Fruit fly (Drosophila melanogaster) whole organism, embryonic: ENCODE results near the gene CG32944.

ENCODE experiments used
- CG10267 ChIP-seq: fragments of 200-800 bp; sonication (Bioruptor generic); optimal IDR thresholded peaks from 2 replicates; lab custom pipeline; 2018; ENCODE audit warnings: missing biosample characterization, mild to moderate bottlenecking, missing genetic modification characterization, moderate library complexity
- CG12219 ChIP-seq: fragments of 200-800 bp; sonication (Bioruptor generic); optimal IDR thresholded peaks from 3 replicates; lab custom pipeline; 2018; ENCODE audit warnings: missing biosample characterization, mild to moderate bottlenecking, missing genetic modification characterization
- CG12659 ChIP-seq: fragments of 200-800 bp; sonication (Bioruptor generic); optimal IDR thresholded peaks from 3 replicates; lab custom pipeline; 2017; ENCODE audit warnings: mild to moderate bottlenecking, missing biosample characterization, missing genetic modification reagents, missing genetic modification characterization
- CG13624 ChIP-seq: fragments of 200-800 bp; sonication (Bioruptor generic); optimal IDR thresholded peaks from 2 replicates; lab custom pipeline; 2016; ENCODE audit warnings: missing biosample characterization, missing genetic modification characterization
- CG15514 ChIP-seq: fragments of 200-800 bp; sonication (Bioruptor generic); optimal IDR thresholded peaks from 3 replicates; lab custom pipeline; 2017; ENCODE audit warnings: missing biosample characterization, missing genetic modification characterization, mild to moderate bottlenecking, moderate library complexity, missing genetic modification reagents
- CG17186 ChIP-seq: fragments of 200-800 bp; sonication (Bioruptor generic); optimal IDR thresholded peaks from 3 replicates; lab custom pipeline; 2017; ENCODE audit warnings: missing biosample characterization, missing genetic modification reagents, missing genetic modification characterization
- CG17328 ChIP-seq: fragments of 200-800 bp; sonication (Bioruptor generic); IDR thresholded peaks from 2 replicates; pipeline ENCODE4 v1.3.6; 2022; ENCODE audit warnings: missing biosample characterization, missing genetic modification characterization
- CG17802 ChIP-seq: fragments of 200-800 bp; sonication (Bioruptor generic); optimal IDR thresholded peaks from 2 replicates; lab custom pipeline; 2018; ENCODE audit warnings: missing biosample characterization, mild to moderate bottlenecking, missing genetic modification characterization, moderate library complexity
- CG17829 ChIP-seq: fragments of 200-800 bp; optimal IDR thresholded peaks from 2 replicates; lab custom pipeline; 2019; ENCODE audit warnings: missing biosample characterization, mild to moderate bottlenecking, missing genetic modification characterization, moderate library complexity
- CG2120 ChIP-seq: fragments of 200-800 bp; sonication (Bioruptor generic); optimal IDR thresholded peaks from 3 replicates; lab custom pipeline; 2016; ENCODE audit warnings: missing biosample characterization, missing genetic modification characterization
- CG2889 ChIP-seq: fragments of 200-800 bp; sonication (Bioruptor generic); IDR thresholded peaks from 3 replicates; pipeline ENCODE4 v1.3.6; 2022; ENCODE audit warnings: missing biosample characterization, missing genetic modification characterization
- CG31365 ChIP-seq: fragments of 200-800 bp; sonication (Bioruptor generic); optimal IDR thresholded peaks from 2 replicates; lab custom pipeline; 2018; ENCODE audit warnings: missing biosample characterization, mild to moderate bottlenecking, missing genetic modification characterization
- CG34422 ChIP-seq: fragments of 200-800 bp; sonication (Bioruptor generic); IDR thresholded peaks from 3 replicates; pipeline ENCODE4 v1.3.6; 2022; ENCODE audit warnings: missing biosample characterization, missing genetic modification characterization
- CG4360 ChIP-seq: fragments of 200-800 bp; sonication (Bioruptor generic); IDR thresholded peaks from 2 replicates; pipeline ENCODE4 v1.3.6; 2022; ENCODE audit warnings: missing biosample characterization, missing genetic modification characterization
- CG5180 ChIP-seq: fragments of 200-800 bp; sonication (Bioruptor generic); optimal IDR thresholded peaks from 3 replicates; lab custom pipeline; 2017; ENCODE audit warnings: missing biosample characterization, missing genetic modification characterization, mild to moderate bottlenecking, moderate library complexity, missing genetic modification reagents
- D19A ChIP-seq: fragments of 200-800 bp; optimal IDR thresholded peaks from 3 replicates; lab custom pipeline; 2019; ENCODE audit warnings: missing biosample characterization, mild to moderate bottlenecking, missing genetic modification characterization, moderate library complexity
- Deaf1 ChIP-seq: fragments of 200-800 bp; optimal IDR thresholded peaks from 3 replicates; lab custom pipeline; 2019; ENCODE audit warnings: missing biosample characterization, mild to moderate bottlenecking, missing genetic modification characterization, moderate library complexity
- Dll ChIP-seq: fragments of 200-800 bp; sonication (Bioruptor generic); IDR thresholded peaks from 4 replicates; pipeline ENCODE4 v1.3.6; 2022; ENCODE audit warnings: missing biosample characterization, missing genetic modification characterization; ENCODE audit not compliant: partially characterized antibody
- Dp ChIP-seq: fragments of 200-800 bp; sonication (Bioruptor generic); optimal IDR thresholded peaks from 2 replicates; lab custom pipeline; 2018; ENCODE audit warnings: missing biosample characterization, mild to moderate bottlenecking, missing genetic modification characterization, moderate library complexity
- HLH4C ChIP-seq: fragments of 200-800 bp; sonication (Bioruptor generic); IDR thresholded peaks from 3 replicates; pipeline ENCODE4 v1.3.6; 2022; ENCODE audit warnings: missing biosample characterization, missing genetic modification characterization; ENCODE audit not compliant: partially characterized antibody
- HmgZ ChIP-seq: fragments of 200-800 bp; sonication (Bioruptor generic); optimal IDR thresholded peaks from 2 replicates; lab custom pipeline; 2018; ENCODE audit warnings: missing biosample characterization, mild to moderate bottlenecking, missing genetic modification characterization
- Hmx ChIP-seq: fragments of 200-800 bp; sonication (Bioruptor generic); optimal IDR thresholded peaks from 2 replicates; lab custom pipeline; 2016; ENCODE audit warnings: missing biosample characterization, missing genetic modification characterization
- MTF-1 ChIP-seq: fragments of 200-800 bp; sonication (Bioruptor generic); optimal IDR thresholded peaks from 2 replicates; lab custom pipeline; 2018; ENCODE audit warnings: missing biosample characterization, mild to moderate bottlenecking, missing genetic modification characterization, borderline replicate concordance
- Scr ChIP-seq: fragments of 200-800 bp; sonication (Bioruptor generic); IDR thresholded peaks from 2 replicates; pipeline ENCODE4 v1.3.6; 2022; ENCODE audit warnings: missing biosample characterization, missing genetic modification characterization; ENCODE audit not compliant: partially characterized antibody
- Usf ChIP-seq: fragments of 200-800 bp; sonication (Bioruptor generic); optimal IDR thresholded peaks from 2 replicates; lab custom pipeline; 2017; ENCODE audit warnings: missing genotype, missing biosample characterization, missing genetic modification characterization
- Xbp1 ChIP-seq: fragments of 200-800 bp; sonication (Bioruptor generic); optimal IDR thresholded peaks from 3 replicates; lab custom pipeline; 2016; ENCODE audit warnings: missing biosample characterization, mild to moderate bottlenecking, missing genetic modification characterization
- Xrp1 ChIP-seq: fragments of 200-800 bp; sonication (Bioruptor generic); IDR thresholded peaks from 2 replicates; pipeline ENCODE4 v1.3.6; 2022; ENCODE audit warnings: missing biosample characterization, missing genetic modification characterization
- YL-1 ChIP-seq: fragments of 200-800 bp; sonication (Bioruptor generic); optimal IDR thresholded peaks from 3 replicates; lab custom pipeline; 2017; ENCODE audit warnings: missing biosample characterization, mild to moderate bottlenecking, missing genetic modification characterization
- amos ChIP-seq: fragments of 200-800 bp; sonication (Bioruptor generic); IDR thresholded peaks from 2 replicates; pipeline ENCODE4 v1.3.6; 2022; ENCODE audit warnings: missing biosample characterization, missing genetic modification characterization; ENCODE audit not compliant: partially characterized antibody
- chif ChIP-seq, 2 experiments: fragments of 200-800 bp; sonication (Bioruptor generic); optimal IDR thresholded peaks; 3 replicates each; lab custom pipeline; 2016; ENCODE audit warnings: missing biosample characterization in 2 of 2, missing genetic modification characterization in 2 of 2
- ci ChIP-seq: fragments of 200-800 bp; sonication (Bioruptor generic); IDR thresholded peaks from 3 replicates; pipeline ENCODE4 v1.3.6; 2022; ENCODE audit warnings: missing biosample characterization, missing genetic modification characterization
- dan ChIP-seq: fragments of 200-800 bp; sonication (Bioruptor generic); IDR thresholded peaks from 2 replicates; pipeline ENCODE4 v1.3.6; 2022; ENCODE audit warnings: missing biosample characterization, missing genetic modification characterization
- dimm ChIP-seq: fragments of 200-800 bp; sonication (Bioruptor generic); IDR thresholded peaks from 2 replicates; pipeline ENCODE4 v1.3.6; 2022; ENCODE audit warnings: missing biosample characterization, missing genetic modification characterization
- jumu ChIP-seq: fragments of 200-800 bp; sonication (Bioruptor generic); optimal IDR thresholded peaks from 3 replicates; lab custom pipeline; 2016; ENCODE audit warnings: missing biosample characterization, missing genetic modification characterization
- lab ChIP-seq: fragments of 200-800 bp; sonication (Bioruptor generic); optimal IDR thresholded peaks from 3 replicates; lab custom pipeline; 2017; ENCODE audit warnings: missing biosample characterization, missing genetic modification characterization, mild to moderate bottlenecking, moderate library complexity, missing genetic modification reagents
- mirr ChIP-seq: fragments of 200-800 bp; sonication (Bioruptor generic); optimal IDR thresholded peaks from 3 replicates; lab custom pipeline; 2018; ENCODE audit warnings: missing biosample characterization, mild to moderate bottlenecking, missing genetic modification characterization
- otp ChIP-seq: fragments of 200-800 bp; sonication (Bioruptor generic); IDR thresholded peaks from 3 replicates; pipeline ENCODE4, ENCODE4 v1.3.6; 2022; ENCODE audit warnings: missing biosample characterization, missing genetic modification characterization
- psq ChIP-seq: fragments of 200-800 bp; sonication (Bioruptor generic); optimal IDR thresholded peaks from 2 replicates; lab custom pipeline; 2017; ENCODE audit warnings: missing biosample characterization, missing genetic modification characterization
- repo ChIP-seq: fragments of 200-800 bp; sonication (Bioruptor generic); optimal IDR thresholded peaks from 2 replicates; lab custom pipeline; 2016; ENCODE audit warnings: missing biosample characterization, missing genetic modification characterization
- schlank ChIP-seq: fragments of 200-800 bp; sonication (Bioruptor generic); optimal IDR thresholded peaks from 2 replicates; lab custom pipeline; 2018; ENCODE audit warnings: missing biosample characterization, mild to moderate bottlenecking, missing genetic modification characterization
- scrt ChIP-seq: fragments of 200-800 bp; sonication (Bioruptor generic); optimal IDR thresholded peaks from 2 replicates; lab custom pipeline; 2018; ENCODE audit warnings: missing biosample characterization, mild to moderate bottlenecking, missing genetic modification characterization, moderate library complexity
- sr ChIP-seq: fragments of 200-800 bp; sonication (Bioruptor generic); IDR thresholded peaks from 3 replicates; pipeline ENCODE4 v1.3.6; 2022; ENCODE audit warnings: missing biosample characterization, missing genetic modification characterization
- stwl ChIP-seq: fragments of 200-800 bp; sonication (Bioruptor generic); optimal IDR thresholded peaks from 3 replicates; lab custom pipeline; 2018; ENCODE audit warnings: missing biosample characterization, mild to moderate bottlenecking, missing genetic modification characterization, moderate library complexity
- trem ChIP-seq: fragments of 200-800 bp; optimal IDR thresholded peaks from 3 replicates; lab custom pipeline; 2019; ENCODE audit warnings: missing biosample characterization, mild to moderate bottlenecking, missing genetic modification characterization, moderate library complexity
- wek ChIP-seq: fragments of 200-800 bp; sonication (Bioruptor generic); optimal IDR thresholded peaks from 3 replicates; lab custom pipeline; 2018; ENCODE audit warnings: missing biosample characterization, mild to moderate bottlenecking, missing genetic modification characterization, moderate library complexity
- wor ChIP-seq: fragments of 200-800 bp; sonication (Bioruptor generic); IDR thresholded peaks from 2 replicates; pipeline ENCODE4 v1.3.6; 2022; ENCODE audit warnings: missing biosample characterization, missing genetic modification characterization
- zen2 ChIP-seq: fragments of 200-800 bp; sonication (Bioruptor generic); IDR thresholded peaks from 3 replicates; pipeline ENCODE4 v1.3.6; 2022; ENCODE audit warnings: missing biosample characterization, missing genetic modification characterization; ENCODE audit not compliant: partially characterized antibody

Gene CG32944

dm6 chr3R:4428585-4429464, 9.4 kb upstream of the CG32944 start, which contains the start of gene srl:
TSS of gene srl (minus strand) at chr3R:4429335.
- no peak for TF ChIP-seq lab (GFP tag; lab: Kevin White, UChicago)
- 0 out of 3 replicates have a peak, but pooled peaks have one; percentile 5 for TF ChIP-seq otp
- TF ChIP-seq CG2889 (GFP tag; lab: Robert Waterston, UW), result no peak
- TF ChIP-seq Xrp1, result peak; percentile 12; the same call in 1 of the 2 replicates
- no peak for TF ChIP-seq dan (GFP tag; lab: Robert Waterston, UW)
- no peak for TF ChIP-seq repo (GFP tag; lab: Kevin White, UChicago)
- TF ChIP-seq wek (GFP tag; lab: Kevin White, UChicago), result peak; percentile 42
- peak; percentile 11 for TF ChIP-seq MTF-1 (GFP tag; lab: Kevin White, UChicago)
- peak; percentile 72 for TF ChIP-seq stwl (tag; lab: Kevin White, UChicago)
- TF ChIP-seq CG34422 (GFP tag; lab: Robert Waterston, UW), result peak; percentile 94
- no peak for TF ChIP-seq psq (GFP tag; lab: Kevin White, UChicago)
- peak; percentile 23 for TF ChIP-seq scrt
- TF ChIP-seq CG4360 (GFP tag; lab: Robert Waterston, UW), result no peak
- TF ChIP-seq D19A (tag; lab: Kevin White, UChicago), result peak; percentile 21
- TF ChIP-seq CG12659 (GFP tag; lab: Kevin White, UChicago), result peak; percentile 71
- peak; percentile 78 for TF ChIP-seq Dp (GFP tag; lab: Kevin White, UChicago)
- peak; percentile 12 for TF ChIP-seq CG5180
- TF ChIP-seq Scr (GFP tag; lab: Robert Waterston, UW), result peak; percentile 35; the same call in 1 of the 2 replicates
- peak; percentile 76 for TF ChIP-seq sr
- TF ChIP-seq amos (GFP tag; lab: Robert Waterston, UW), result peak; percentile 39; the same call in 1 of the 2 replicates
- TF ChIP-seq HLH4C (GFP tag; lab: Robert Waterston, UW), result peak; percentile 46; the same call in 2 of the 3 replicates
- TF ChIP-seq wor, result no peak
- TF ChIP-seq CG17328 (GFP tag; lab: Robert Waterston, UW), result 0 out of 2 replicates have a peak, but pooled peaks have one; percentile 29
- TF ChIP-seq CG17829 (tag; lab: Kevin White, UChicago), result peak; percentile 60
- peak; percentile 69 for TF ChIP-seq CG15514
- no peak for TF ChIP-seq schlank
- 0 out of 3 replicates have a peak, but pooled peaks have one; percentile 49 for TF ChIP-seq zen2
- no peak for TF ChIP-seq Usf (GFP tag; lab: Kevin White, UChicago)
- peak; percentile 94 for TF ChIP-seq YL-1 (GFP tag; lab: Kevin White, UChicago)
- TF ChIP-seq HmgZ (tag; lab: Kevin White, UChicago), result peak; percentile 51
- no peak for TF ChIP-seq CG17802 (tag; lab: Kevin White, UChicago)
- TF ChIP-seq chif (GFP tag; optimal IDR thresholded peaks at IDR 0.05; lab: Kevin White, UChicago), result no peak
- TF ChIP-seq Deaf1, result peak; percentile 78
- TF ChIP-seq ci (GFP tag; lab: Robert Waterston, UW), result peak; percentile 38; the same call in 2 of the 3 replicates
- no peak for TF ChIP-seq CG31365 (tag; lab: Kevin White, UChicago)
- TF ChIP-seq Dll (GFP tag; lab: Robert Waterston, UW), result peak; percentile 55; the same call in 1 of the 4 replicates
- TF ChIP-seq CG12219 (GFP tag; lab: Kevin White, UChicago), result no peak
- TF ChIP-seq mirr (GFP tag; lab: Kevin White, UChicago), result no peak
- peak; percentile 22 for TF ChIP-seq CG10267 (tag; lab: Kevin White, UChicago)
- TF ChIP-seq Xbp1 (GFP tag; lab: Kevin White, UChicago), result no peak
- TF ChIP-seq trem (tag; lab: Kevin White, UChicago), result peak; percentile 66
- no peak for TF ChIP-seq Hmx (GFP tag; lab: Kevin White, UChicago)
- TF ChIP-seq CG2120, result no peak
- TF ChIP-seq CG13624 (GFP tag; lab: Kevin White, UChicago), result no peak
- peak; percentile 15 for TF ChIP-seq jumu (GFP tag; lab: Kevin White, UChicago)
- TF ChIP-seq dimm (GFP tag; lab: Robert Waterston, UW), result no peak
- peak; percentile 93 for TF ChIP-seq CG17186
